Worm (Caenorhabditis elegans) whole organism, midembryonic: ENCODE results near the gene clec-250.

ENCODE experiments used
- T22C8.4 ChIP-seq: fragments of 200-800 bp; sonication (Bioruptor generic); IDR thresholded peaks from 2 replicates; pipeline ENCODE4 v1.3.6; 2022; ENCODE audit warnings: missing genetic modification characterization, missing compliant biosample characterization
- cog-1 ChIP-seq: sonication (generic microtip); optimal IDR thresholded peaks from 2 replicates; lab custom pipeline; 2016; ENCODE audit warnings: missing genetic modification characterization, missing compliant biosample characterization
- flt-1 ChIP-seq: fragments of 200-800 bp; sonication (Bioruptor generic); IDR thresholded peaks from 2 replicates; pipeline ENCODE4 v1.3.6; 2022; ENCODE audit warnings: missing genetic modification characterization, missing compliant biosample characterization
- klf-2 ChIP-seq: fragments of 200-800 bp; sonication (Bioruptor generic); conservative IDR thresholded peaks from 2 replicates; pipeline ENCODE4 v1.3.6; 2022; ENCODE audit warnings: missing genetic modification reagents, missing genetic modification characterization, missing compliant biosample characterization
- med-1 ChIP-seq: sonication (generic microtip); optimal IDR thresholded peaks from 2 replicates; lab custom pipeline; 2017; ENCODE audit warnings: missing genetic modification characterization, mild to moderate bottlenecking, missing compliant biosample characterization, antibody characterized with exemption, missing genetic modification reagents; ENCODE audit not compliant: insufficient read depth
- ref-1 ChIP-seq: fragments of 200-800 bp; sonication (Bioruptor generic); conservative IDR thresholded peaks from 2 replicates; pipeline ENCODE4 v1.3.6; 2022; ENCODE audit warnings: missing genetic modification reagents, missing genetic modification characterization, missing compliant biosample characterization
- tab-1 ChIP-seq: fragments of 200-800 bp; sonication (Bioruptor generic); IDR thresholded peaks from 2 replicates; pipeline ENCODE4 v1.3.6; 2022; ENCODE audit warnings: missing genetic modification characterization, missing compliant biosample characterization
- ztf-23 ChIP-seq: fragments of 200-800 bp; sonication (Bioruptor generic); IDR thresholded peaks from 2 replicates; pipeline ENCODE4 v1.3.6; 2022; ENCODE audit warnings: missing genetic modification reagents, missing genetic modification characterization, missing compliant biosample characterization
- ztf-29 ChIP-seq: fragments of 200-800 bp; sonication (Bioruptor generic); IDR thresholded peaks from 2 replicates; pipeline ENCODE4 v1.3.6; 2022; ENCODE audit warnings: missing genetic modification reagents, missing genetic modification characterization, missing compliant biosample characterization

The clec-250 gene

DNA sequence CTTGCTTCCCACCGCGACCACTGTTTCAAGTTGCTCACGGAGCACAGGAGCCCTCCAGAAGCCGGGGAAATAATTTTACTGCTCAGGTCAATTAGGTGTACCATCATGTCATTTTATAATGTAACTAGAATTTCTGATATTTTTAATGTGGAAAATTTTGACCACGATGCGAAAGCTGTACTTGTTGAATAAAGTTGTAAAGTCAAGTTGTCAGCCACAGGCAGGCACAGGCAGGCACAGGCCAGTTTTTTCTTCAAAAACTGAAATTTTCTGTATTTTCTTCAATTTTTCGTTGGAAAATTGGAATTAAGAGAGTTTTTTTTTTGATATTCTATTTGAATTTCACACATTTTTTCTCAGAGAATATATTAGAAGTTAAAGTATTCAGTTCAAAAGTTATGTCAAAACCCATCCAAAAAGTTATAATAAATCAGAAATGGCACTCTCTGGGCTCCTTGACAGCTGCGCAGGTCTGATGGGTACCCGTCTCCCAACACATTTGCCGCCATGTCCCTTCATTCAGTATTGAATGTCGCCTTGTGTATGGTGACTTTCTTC is 35.9 kb downstream of the clec-250 start, which contains the start of gene Y17D7C.1:
Gene Y17D7C.1 (plus strand): TSS at position 508 of the 558 bp plus-strand sequence.
- TF ChIP-seq ztf-23 (GFP tag; lab: Robert Waterston, UW) (no peak), med-1 (GFP tag; lab: Kevin White, UChicago) (no peak), cog-1 (tag; lab: Kevin White, UChicago) (no peak), tab-1 (no peak), flt-1 (no peak), ztf-29 (no peak), ref-1 (no peak; the same call in 1 of the 2 replicates), T22C8.4 (GFP tag; lab: Robert Waterston, UW) (no peak), klf-2 (GFP tag; lab: Robert Waterston, UW) (no peak)

DNA sequence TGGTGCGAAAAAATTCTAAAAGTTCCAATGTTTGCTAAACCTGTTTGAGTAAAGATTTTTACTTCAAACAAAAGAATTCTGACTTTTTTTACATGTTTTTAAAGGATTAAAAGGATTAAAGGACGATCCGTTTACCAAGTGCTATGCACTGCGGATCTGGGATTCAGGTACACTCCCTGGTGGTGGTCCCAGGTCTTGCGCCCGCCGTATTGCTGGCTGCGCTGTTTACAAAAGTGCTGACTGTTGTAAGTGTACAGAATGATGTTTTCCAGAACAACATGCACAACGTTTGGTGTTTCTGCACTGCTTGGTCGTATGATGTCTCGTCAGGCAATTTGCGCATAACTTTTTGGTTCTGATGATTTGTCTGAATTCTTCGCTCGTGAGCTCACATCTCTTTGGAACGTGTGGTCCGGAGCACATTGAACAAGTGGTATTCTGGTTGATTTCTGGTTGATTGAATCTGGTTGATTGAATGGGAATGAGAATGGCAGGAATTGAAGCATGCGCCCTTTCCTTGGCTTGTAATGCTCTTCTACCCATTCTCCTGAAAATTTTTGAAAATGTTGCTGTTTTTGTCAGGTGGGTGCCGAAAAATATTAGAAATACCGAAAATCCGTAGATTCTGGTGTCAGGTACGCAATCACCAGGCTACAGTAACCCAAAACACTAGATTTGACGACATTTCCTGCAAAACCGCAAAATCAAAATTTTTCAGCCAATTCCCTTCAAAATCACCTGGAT is 36.5 kb downstream of the clec-250 start:
- TF ChIP-seq tab-1 (peak; percentile 57; the same call in 1 of the 2 replicates), T22C8.4 (GFP tag; lab: Robert Waterston, UW) (peak; percentile 49; the same call in 1 of the 2 replicates), ztf-29 (no peak), cog-1 (tag; lab: Kevin White, UChicago) (no peak)

DNA sequence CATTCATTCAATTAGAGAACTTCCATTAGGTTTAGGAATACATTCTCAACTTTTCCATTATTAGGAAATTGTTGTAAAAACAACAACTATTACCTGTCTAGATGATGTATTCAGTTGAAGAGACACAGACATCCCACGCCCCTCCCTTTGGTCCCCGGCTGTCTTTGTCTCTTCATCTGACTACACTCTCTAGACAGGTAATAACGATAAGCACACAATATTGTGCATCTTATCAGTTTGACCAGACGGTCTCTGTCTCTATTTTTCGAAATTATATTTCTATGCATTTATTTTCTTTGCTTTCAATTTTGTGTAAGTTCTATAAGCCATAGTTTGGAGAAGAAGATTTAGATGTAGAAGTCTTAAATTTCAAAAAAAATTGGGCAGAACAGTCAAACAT is 40.7 kb downstream of the clec-250 start, which contains the start of gene Y69H2.9:
Gene Y69H2.9 (plus strand): TSS at position 233 of the 400 bp plus-strand sequence.
- TF ChIP-seq cog-1 (tag; lab: Kevin White, UChicago) (no peak), ref-1 (no peak), flt-1 (no peak), tab-1 (no peak), klf-2 (GFP tag; lab: Robert Waterston, UW) (no peak), med-1 (GFP tag; lab: Kevin White, UChicago) (no peak), ztf-29 (no peak), ztf-23 (GFP tag; lab: Robert Waterston, UW) (no peak), T22C8.4 (GFP tag; lab: Robert Waterston, UW) (no peak)

DNA sequence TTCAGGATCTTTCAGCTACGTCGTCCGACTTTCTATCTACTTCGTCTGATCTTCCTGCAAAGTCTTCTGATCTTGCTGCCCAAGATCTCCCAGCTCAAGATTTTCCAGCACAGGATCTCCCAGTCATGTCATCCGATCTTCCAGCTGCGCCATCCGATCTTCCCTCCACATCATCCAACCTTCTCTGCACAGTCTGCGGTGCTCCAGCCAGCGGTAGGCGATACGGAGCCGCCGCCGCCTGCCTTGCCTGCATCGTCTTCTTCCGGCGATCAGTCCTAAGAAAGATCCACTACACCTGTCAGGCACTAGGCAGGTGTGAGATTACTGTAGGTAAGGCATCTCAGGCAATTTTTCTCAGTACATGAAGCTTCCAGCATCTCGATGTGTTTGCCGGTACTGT is 42.7 kb downstream of the clec-250 start, which contains the start of gene nhr-241:
Gene nhr-241 (plus strand): TSS at position 126 of the 400 bp plus-strand sequence.
- TF ChIP-seq ztf-29, result no peak
- TF ChIP-seq flt-1, result no peak
- TF ChIP-seq tab-1, result no peak
- TF ChIP-seq med-1 (GFP tag; lab: Kevin White, UChicago), result no peak

DNA sequence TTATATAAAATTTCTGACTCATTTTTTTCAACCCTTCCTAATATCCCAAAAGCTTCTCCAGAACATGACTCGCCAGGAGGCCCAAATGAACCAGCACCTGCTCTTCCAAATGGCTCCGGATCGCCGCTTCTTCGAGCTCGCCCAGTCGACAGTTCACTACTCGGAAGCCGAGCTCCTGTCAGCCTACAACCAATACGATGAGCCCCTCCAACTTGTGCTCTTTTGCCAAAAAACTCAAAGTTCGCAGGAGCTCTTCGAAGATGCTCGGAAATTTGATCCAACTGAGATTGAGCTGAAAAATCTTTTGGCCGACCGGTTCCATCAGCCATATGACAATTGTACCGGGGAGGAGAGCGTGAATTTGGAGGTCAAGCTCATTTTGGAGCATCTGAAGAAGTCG is 46.5 kb downstream of the clec-250 start:
- TF ChIP-seq ztf-23 (GFP tag; lab: Robert Waterston, UW), result no peak
- no peak for TF ChIP-seq flt-1
- no peak for TF ChIP-seq cog-1 (tag; lab: Kevin White, UChicago)
- TF ChIP-seq ztf-29, result no peak
- TF ChIP-seq T22C8.4 (GFP tag; lab: Robert Waterston, UW), result no peak

DNA sequence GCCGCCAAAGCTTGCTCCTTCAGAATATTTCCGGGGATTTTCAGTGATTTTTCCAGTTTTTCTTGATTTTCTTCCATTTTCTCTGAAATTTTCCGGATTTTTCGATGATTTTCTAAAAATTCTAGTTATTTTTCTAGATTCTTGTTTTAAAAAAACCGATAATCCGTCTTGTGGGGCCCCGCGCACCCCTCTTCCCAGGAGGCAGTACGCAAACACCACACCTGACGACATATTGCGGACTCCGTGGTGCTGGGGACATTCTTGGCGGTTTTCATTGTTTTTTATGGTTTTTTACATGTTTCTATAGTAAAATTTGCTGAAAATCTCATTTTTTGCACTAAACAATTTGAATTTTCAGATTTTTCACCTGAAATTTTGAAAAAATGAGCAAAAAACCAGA is 52.3 kb downstream of the clec-250 start, which contains the start of the genes ubc-19 and Y69H2.7:
Gene ubc-19 (minus strand): TSS at position 82 of the 400 bp plus-strand sequence.
Gene Y69H2.7 (plus strand): TSS at position 309 of the 400 bp plus-strand sequence.
- TF ChIP-seq T22C8.4 (GFP tag; lab: Robert Waterston, UW) (no peak), tab-1 (no peak), flt-1 (no peak), med-1 (GFP tag; lab: Kevin White, UChicago) (no peak), ref-1 (no peak), cog-1 (tag; lab: Kevin White, UChicago) (no peak), ztf-29 (no peak), ztf-23 (GFP tag; lab: Robert Waterston, UW) (no peak), klf-2 (GFP tag; lab: Robert Waterston, UW) (no peak)
